Fruit fly (Drosophila melanogaster): ENCODE data around the gene RhoGAP16F.

Gene RhoGAP16F

DNA sequence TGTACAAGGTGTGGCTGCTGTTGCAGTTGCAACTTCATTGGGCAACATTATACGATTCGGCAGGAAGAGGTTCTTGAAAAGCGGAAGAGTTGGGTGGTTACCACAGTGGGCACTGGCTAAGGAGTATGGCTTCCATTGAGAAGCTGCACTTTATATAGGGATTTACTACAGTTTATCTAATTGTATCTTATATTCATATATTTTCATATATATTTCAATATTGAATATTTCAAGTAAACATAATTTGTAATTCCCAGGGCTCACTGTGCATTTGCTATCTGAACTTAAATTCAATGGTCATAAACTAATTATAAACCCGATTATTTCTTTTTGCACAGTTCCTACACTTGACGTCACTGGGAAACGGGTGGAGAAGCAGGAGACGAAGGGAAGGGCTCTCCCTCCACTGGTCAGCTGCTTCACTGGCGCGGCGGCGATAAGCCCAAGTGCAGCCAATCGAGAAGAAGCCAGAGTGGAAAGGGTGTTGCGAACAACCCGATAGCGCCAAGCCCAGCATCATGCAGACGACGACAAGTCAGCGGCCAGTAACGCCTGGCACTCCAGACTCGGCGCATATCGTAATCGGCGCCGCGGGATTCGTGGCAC, 1.9 kb downstream of the RhoGAP16F start (continued):
- TF ChIP-seq CG30403 (GFP tag; optimal IDR thresholded peaks at IDR 0.05) (peak; percentile 41), al (GFP tag; IDR thresholded peaks at IDR 0.05) (peak; percentile 47), CG6854 (GFP tag; optimal IDR thresholded peaks at IDR 0.05) (peak; percentile 0), CG12659 (GFP tag; optimal IDR thresholded peaks at IDR 0.05) (peak; percentile 43), Oli (tag; optimal IDR thresholded peaks at IDR 0.05) (peak; percentile 48), Rfx (GFP tag; IDR thresholded peaks at IDR 0.05) (peak; percentile 63), CG14441 (GFP tag; IDR thresholded peaks at IDR 0.05) (no peak), lmd (GFP tag; IDR thresholded peaks at IDR 0.05) (peak; percentile 59; the same call in 1 of the 2 replicates), gem (tag; optimal IDR thresholded peaks at IDR 0.05) (peak; percentile 62), phol (tag; optimal IDR thresholded peaks at IDR 0.05) (peak; percentile 18), dysf (GFP tag; IDR thresholded peaks at IDR 0.05) (peak; percentile 40; the same call in 1 of the 3 replicates), slbo (GFP tag; IDR thresholded peaks at IDR 0.05) (peak; percentile 83), gce (GFP tag; IDR thresholded peaks at IDR 0.05) (no peak), HLH4C (GFP tag; IDR thresholded peaks at IDR 0.05; ENCODE audit: partially characterized antibody) (no peak), gcm2 (GFP tag; optimal IDR thresholded peaks at IDR 0.05) (no peak), CG7928 (GFP tag; optimal IDR thresholded peaks at IDR 0.05) (no peak), Hr3 (GFP tag; optimal IDR thresholded peaks at IDR 0.05) (no peak), CG8924 (tag; optimal IDR thresholded peaks at IDR 0.05) (peak; percentile 38), CG12769 (tag; optimal IDR thresholded peaks at IDR 0.05) (peak; percentile 54), Fer1 (GFP tag; optimal IDR thresholded peaks at IDR 0.05) (peak; percentile 26), cwo (GFP tag; optimal IDR thresholded peaks at IDR 0.05) (peak; percentile 28), CG13424 (tag; optimal IDR thresholded peaks at IDR 0.05) (peak; percentile 37), unpg (GFP tag; optimal IDR thresholded peaks at IDR 0.05) (peak; percentile 50), kay (GFP tag; optimal IDR thresholded peaks at IDR 0.05) (no peak), fd3F (GFP tag; optimal IDR thresholded peaks at IDR 0.05) (peak; percentile 47), CG9727 (GFP tag; optimal IDR thresholded peaks at IDR 0.05) (peak; percentile 40), CG10959 (GFP tag; IDR thresholded peaks at IDR 0.05) (no peak), Mes4 (GFP tag; optimal IDR thresholded peaks at IDR 0.05) (no peak), CG12155 (GFP tag; optimal IDR thresholded peaks at IDR 0.05) (peak; percentile 22), lab (GFP tag; optimal IDR thresholded peaks at IDR 0.05) (peak; percentile 75), Pdp1 (GFP tag; optimal IDR thresholded peaks at IDR 0.05) (no peak), Meics (GFP tag; optimal IDR thresholded peaks at IDR 0.05) (peak; percentile 61), CG18619 (GFP tag; optimal IDR thresholded peaks at IDR 0.05) (peak; percentile 19), seq (GFP tag; IDR thresholded peaks at IDR 0.05) (no peak), Ada2b (GFP tag; IDR thresholded peaks at IDR 0.05) (peak; percentile 40), CG31441 (GFP tag; IDR thresholded peaks at IDR 0.05) (0 out of 2 replicates have a peak, but pooled peaks have one; percentile 25), CG15269 (tag; optimal IDR thresholded peaks at IDR 0.05) (peak; percentile 74), CG9437 (GFP tag; optimal IDR thresholded peaks at IDR 0.05) (no peak), caup (GFP tag; optimal IDR thresholded peaks at IDR 0.05; ENCODE audit: severe bottlenecking) (peak; percentile 32), nau (GFP tag; optimal IDR thresholded peaks at IDR 0.05) (no peak), CG1233 (GFP tag; optimal IDR thresholded peaks at IDR 0.05) (peak; percentile 17), BtbVII (GFP tag; optimal IDR thresholded peaks at IDR 0.05) (peak; percentile 16), HmgZ (tag; optimal IDR thresholded peaks at IDR 0.05) (peak; percentile 7), rib (GFP tag; IDR thresholded peaks at IDR 0.05) (no peak), HLH3B (GFP tag; IDR thresholded peaks at IDR 0.05) (peak; percentile 60), Tbp (GFP tag; optimal IDR thresholded peaks at IDR 0.05) (no peak), CG33213 (GFP tag; optimal IDR thresholded peaks at IDR 0.05) (no peak), CG30020 (tag; optimal IDR thresholded peaks at IDR 0.05) (no peak), Xbp1 (GFP tag; optimal IDR thresholded peaks at IDR 0.05) (peak; percentile 28), CG2120 (GFP tag; optimal IDR thresholded peaks at IDR 0.05) (peak; percentile 57)

All from whole organism, embryonic.